Fruit fly (Drosophila melanogaster) Kc167 (cell line): Measurements from ENCODE around the gene Jon99Fii.

Source experiments
- Myc ChIP-seq: fragments of >200 bp; optimal IDR thresholded peaks from 2 replicates; lab custom pipeline; 2017; ENCODE audit warnings: missing external identifiers
- Sin3A ChIP-seq: fragments of >200 bp; optimal IDR thresholded peaks from 2 replicates; lab custom pipeline; 2018; ENCODE audit warnings: missing external identifiers
- h ChIP-seq: fragments of >200 bp; optimal IDR thresholded peaks from 3 replicates; lab custom pipeline; 2018; ENCODE audit warnings: missing external identifiers
- insv ChIP-seq: fragments of >200 bp; optimal IDR thresholded peaks from 3 replicates; lab custom pipeline; 2018; ENCODE audit warnings: missing external identifiers
- psq ChIP-seq: fragments of >200 bp; optimal IDR thresholded peaks from 2 replicates; lab custom pipeline; 2017; ENCODE audit warnings: missing external identifiers
- ttk ChIP-seq: sonication (Bioruptor generic); optimal IDR thresholded peaks from 2 replicates; lab custom pipeline; 2017; ENCODE audit warnings: missing external identifiers

Gene Jon99Fii

dm6 chr3R:30514255-30514827 is 26.6 kb upstream of the Jon99Fii start, which contains the start of the genes CG31524 and CG9698:
CG31524 (minus strand) TSS chr3R:30514355.
CG9698 (plus strand) TSS chr3R:30514777.
- TF ChIP-seq insv (lab: Kevin White, UChicago) (no peak), Myc (no peak), Sin3A (lab: Kevin White, UChicago) (no peak), h (lab: Kevin White, UChicago) (no peak)

- no peak for TF ChIP-seq Sin3A (lab: Kevin White, UChicago)
- TF ChIP-seq insv (lab: Kevin White, UChicago): no peak
- no peak for TF ChIP-seq Myc
- no peak for TF ChIP-seq ttk (lab: Kevin White, UChicago)
- no peak for TF ChIP-seq psq (lab: Kevin White, UChicago)
- no peak for TF ChIP-seq h (lab: Kevin White, UChicago)
Observed at dm6 chr3R:30512114-30512513, 24.4 kb upstream of the Jon99Fii start, which contains the start of gene PH4alphaNE2. PH4alphaNE2 (minus strand) TSS chr3R:30512214.

- TF ChIP-seq Myc: no peak
- TF ChIP-seq Sin3A (lab: Kevin White, UChicago): no peak
- no peak for TF ChIP-seq insv (lab: Kevin White, UChicago)
- TF ChIP-seq psq (lab: Kevin White, UChicago): no peak
- no peak for TF ChIP-seq ttk (lab: Kevin White, UChicago)
- no peak for TF ChIP-seq h (lab: Kevin White, UChicago)
Observed at dm6 chr3R:30507723-30508122, 20.0 kb upstream of the Jon99Fii start, which contains the start of gene CG34041. CG34041 (plus strand) TSS chr3R:30508023.

- TF ChIP-seq Sin3A (lab: Kevin White, UChicago) (no peak), psq (lab: Kevin White, UChicago) (no peak), h (lab: Kevin White, UChicago) (no peak), ttk (lab: Kevin White, UChicago) (no peak), insv (lab: Kevin White, UChicago) (no peak)
Observed at dm6 chr3R:30505561-30506037, 17.9 kb upstream of the Jon99Fii start, which contains the start of the genes PH4alphaSG1 and CG15539. PH4alphaSG1 (minus strand) TSS chr3R:30505661. CG15539 (plus strand) TSS chr3R:30505987.

dm6 chr3R:30503406-30503805 is 15.7 kb upstream of the Jon99Fii start, which contains the start of gene CG31371:
CG31371 (minus strand) TSS chr3R:30503506.
- TF ChIP-seq h (lab: Kevin White, UChicago) (no peak), ttk (lab: Kevin White, UChicago) (no peak), psq (lab: Kevin White, UChicago) (no peak), Myc (no peak), Sin3A (lab: Kevin White, UChicago) (no peak), insv (lab: Kevin White, UChicago) (no peak)

- TF ChIP-seq psq (lab: Kevin White, UChicago) (no peak), ttk (lab: Kevin White, UChicago) (no peak), h (lab: Kevin White, UChicago) (no peak), Sin3A (lab: Kevin White, UChicago) (no peak)
Observed at dm6 chr3R:30501174-30501573, 13.4 kb upstream of the Jon99Fii start.

dm6 chr3R:30500226-30500625 is 12.5 kb upstream of the Jon99Fii start, which contains the start of gene PH4alphaNE1:
PH4alphaNE1 (minus strand) TSS chr3R:30500326.
- no peak for TF ChIP-seq Sin3A (lab: Kevin White, UChicago)
- no peak for TF ChIP-seq psq (lab: Kevin White, UChicago)
- TF ChIP-seq h (lab: Kevin White, UChicago): no peak
- TF ChIP-seq Myc: no peak
- TF ChIP-seq insv (lab: Kevin White, UChicago): no peak
- TF ChIP-seq ttk (lab: Kevin White, UChicago): no peak

- TF ChIP-seq psq (lab: Kevin White, UChicago): no peak
- no peak for TF ChIP-seq h (lab: Kevin White, UChicago)
- TF ChIP-seq insv (lab: Kevin White, UChicago): no peak
- TF ChIP-seq Sin3A (lab: Kevin White, UChicago): no peak
- TF ChIP-seq ttk (lab: Kevin White, UChicago): no peak
- TF ChIP-seq Myc: no peak
Observed at dm6 chr3R:30496103-30496858, 8.6 kb upstream of the Jon99Fii start, which contains the start of gene PH4alphaMP. PH4alphaMP (minus strand) TSS chr3R:30496153.

dm6 chr3R:30489797-30490196 is 2.1 kb upstream of the Jon99Fii start, which contains the start of gene PH4alphaSG2:
PH4alphaSG2 (plus strand) TSS chr3R:30490074.
- TF ChIP-seq ttk (lab: Kevin White, UChicago): no peak
- TF ChIP-seq psq (lab: Kevin White, UChicago): no peak
- no peak for TF ChIP-seq h (lab: Kevin White, UChicago)
- TF ChIP-seq Sin3A (lab: Kevin White, UChicago): no peak
- no peak for TF ChIP-seq Myc
- TF ChIP-seq insv (lab: Kevin White, UChicago): no peak

dm6 chr3R:30488663-30489062 is 935 bp upstream of the Jon99Fii start, which contains the start of gene Jon99Fi:
Jon99Fi (plus strand) TSS chr3R:30488963.
- TF ChIP-seq ttk (lab: Kevin White, UChicago): no peak
- no peak for TF ChIP-seq insv (lab: Kevin White, UChicago)
- no peak for TF ChIP-seq Myc
- no peak for TF ChIP-seq h (lab: Kevin White, UChicago)
- no peak for TF ChIP-seq psq (lab: Kevin White, UChicago)
- no peak for TF ChIP-seq Sin3A (lab: Kevin White, UChicago)

dm6 chr3R:30476367-30476766 is 11.4 kb downstream of the Jon99Fii start, which contains the start of gene spdo:
spdo (plus strand) TSS chr3R:30476684.
- no peak for TF ChIP-seq Myc
- TF ChIP-seq h (lab: Kevin White, UChicago): no peak
- no peak for TF ChIP-seq insv (lab: Kevin White, UChicago)
- TF ChIP-seq psq (lab: Kevin White, UChicago): no peak
- TF ChIP-seq Sin3A (lab: Kevin White, UChicago): no peak
- TF ChIP-seq ttk (lab: Kevin White, UChicago): no peak
